Fruit fly (Drosophila melanogaster) whole organism, embryonic: ENCODE results near the gene Est-6.
A peak's percentile ranks its signal among the peaks of the same experiment; 100 is the strongest.

Experiments used
- ATbp ChIP-seq: fragments of 200-800 bp; sonication (Bioruptor generic); optimal IDR thresholded peaks from 2 replicates; lab custom pipeline; 2017; ENCODE audit warnings: missing biosample characterization, mild to moderate bottlenecking, missing genetic modification characterization, missing genetic modification reagents
- B-H1 ChIP-seq: fragments of 200-800 bp; sonication (Bioruptor generic); IDR thresholded peaks from 3 replicates; pipeline ENCODE4 v1.3.6; 2022; ENCODE audit warnings: missing biosample characterization, missing genetic modification characterization
- C15 ChIP-seq: fragments of 200-800 bp; sonication (Bioruptor generic); IDR thresholded peaks from 3 replicates; pipeline ENCODE4 v1.3.6; 2022; ENCODE audit warnings: missing biosample characterization, missing genetic modification characterization
- CG11504 ChIP-seq: fragments of 200-800 bp; sonication (Bioruptor generic); optimal IDR thresholded peaks from 3 replicates; lab custom pipeline; 2019; ENCODE audit warnings: missing biosample characterization, mild to moderate bottlenecking, missing genetic modification characterization, moderate library complexity
- CG11696 ChIP-seq: fragments of 200-800 bp; sonication (Bioruptor generic); IDR thresholded peaks from 2 replicates; pipeline ENCODE4 v1.3.6; 2022; ENCODE audit warnings: missing biosample characterization, missing genetic modification characterization
- CG13123 ChIP-seq: fragments of 200-800 bp; sonication (Bioruptor generic); optimal IDR thresholded peaks from 2 replicates; lab custom pipeline; 2016; ENCODE audit warnings: missing biosample characterization, missing genetic modification characterization
- CG14014 ChIP-seq: fragments of 200-800 bp; sonication (Bioruptor generic); IDR thresholded peaks from 2 replicates; pipeline ENCODE4 v1.3.6; 2022; ENCODE audit warnings: missing biosample characterization, missing genetic modification characterization
- CG1603 ChIP-seq: fragments of 200-800 bp; sonication (Bioruptor generic); optimal IDR thresholded peaks from 2 replicates; lab custom pipeline; 2019; ENCODE audit warnings: missing biosample characterization, mild to moderate bottlenecking, missing genetic modification characterization, moderate library complexity
- CG17186 ChIP-seq: fragments of 200-800 bp; sonication (Bioruptor generic); optimal IDR thresholded peaks from 3 replicates; lab custom pipeline; 2017; ENCODE audit warnings: missing biosample characterization, missing genetic modification reagents, missing genetic modification characterization
- CG17361 ChIP-seq: fragments of 200-800 bp; sonication (Bioruptor generic); IDR thresholded peaks from 3 replicates; pipeline ENCODE4 v1.3.6; 2022; ENCODE audit warnings: missing biosample characterization, missing genetic modification characterization
- CG2120 ChIP-seq: fragments of 200-800 bp; sonication (Bioruptor generic); optimal IDR thresholded peaks from 3 replicates; lab custom pipeline; 2016; ENCODE audit warnings: missing biosample characterization, missing genetic modification characterization
- CG3281 ChIP-seq: fragments of 200-800 bp; sonication (Bioruptor generic); optimal IDR thresholded peaks from 3 replicates; lab custom pipeline; 2017; ENCODE audit warnings: missing biosample characterization, mild to moderate bottlenecking, missing genetic modification characterization
- CG6175 ChIP-seq: fragments of 200-800 bp; sonication (Bioruptor generic); IDR thresholded peaks from 3 replicates; pipeline ENCODE4 v1.3.6; 2022; ENCODE audit warnings: missing biosample characterization, missing genetic modification characterization
- CG7786 ChIP-seq: fragments of 200-800 bp; sonication (Bioruptor generic); optimal IDR thresholded peaks from 2 replicates; lab custom pipeline; 2016; ENCODE audit warnings: missing biosample characterization, missing genetic modification characterization
- CG7839 ChIP-seq: fragments of 200-800 bp; sonication (Bioruptor generic); optimal IDR thresholded peaks from 3 replicates; lab custom pipeline; 2018; ENCODE audit warnings: missing biosample characterization, mild to moderate bottlenecking, missing genetic modification characterization, moderate library complexity
- CG9932 ChIP-seq: fragments of 200-800 bp; sonication (Bioruptor generic); IDR thresholded peaks from 2 replicates; pipeline ENCODE4 v1.3.6; 2022; ENCODE audit warnings: missing biosample characterization, missing genetic modification characterization
- D19B ChIP-seq: fragments of 200-800 bp; sonication (Bioruptor generic); optimal IDR thresholded peaks from 2 replicates; lab custom pipeline; 2017; ENCODE audit warnings: missing biosample characterization, mild to moderate bottlenecking, missing genetic modification characterization
- Dbx ChIP-seq: fragments of 200-800 bp; sonication (Bioruptor generic); IDR thresholded peaks from 3 replicates; pipeline ENCODE4 v1.3.6; 2022; ENCODE audit warnings: missing biosample characterization, missing genetic modification characterization
- Ets65A ChIP-seq: fragments of 200-800 bp; sonication (Bioruptor generic); peaks from one replicate; lab custom pipeline; 2016; ENCODE audit warnings: missing biosample characterization, missing genetic modification characterization
- Gug ChIP-seq: fragments of 200-800 bp; sonication (Bioruptor generic); IDR thresholded peaks from 4 replicates; pipeline ENCODE4 v1.3.6; 2022; ENCODE audit warnings: missing biosample characterization, missing genetic modification characterization
- H15 ChIP-seq: fragments of 200-800 bp; sonication (Bioruptor generic); IDR thresholded peaks from 3 replicates; pipeline ENCODE4 v1.3.6; 2022; ENCODE audit warnings: missing biosample characterization, missing genetic modification characterization
- Hr78 ChIP-seq, 2 experiments: fragments of 200-800 bp in 1 of 2; fragments of >200 bp in 1 of 2; sonication (Bioruptor generic) in 1 of 2; optimal IDR thresholded peaks; 2 replicates each; lab custom pipeline; 2017 to 2019; ENCODE audit warnings: missing biosample characterization in 2 of 2, missing genetic modification characterization in 2 of 2, mild to moderate bottlenecking in 1 of 2, moderate library complexity in 1 of 2
- Rfx ChIP-seq: fragments of 200-800 bp; sonication (Bioruptor generic); IDR thresholded peaks from 2 replicates; pipeline ENCODE4 v1.3.6; 2022; ENCODE audit warnings: missing biosample characterization, missing genetic modification characterization
- Spps ChIP-seq: fragments of 200-800 bp; sonication (Bioruptor generic); optimal IDR thresholded peaks from 2 replicates; lab custom pipeline; 2018; ENCODE audit warnings: missing biosample characterization, mild to moderate bottlenecking, missing genetic modification characterization
- al ChIP-seq: fragments of 200-800 bp; sonication (Bioruptor generic); IDR thresholded peaks from 2 replicates; pipeline ENCODE4 v1.3.6; 2022; ENCODE audit warnings: missing biosample characterization, missing genetic modification characterization
- bcd ChIP-seq: fragments of 200-800 bp; sonication (Bioruptor generic); optimal IDR thresholded peaks from 2 replicates; lab custom pipeline; 2017; ENCODE audit warnings: missing biosample characterization, mild to moderate bottlenecking, missing genetic modification characterization
- caup ChIP-seq: fragments of 200-800 bp; sonication (Bioruptor generic); optimal IDR thresholded peaks from 3 replicates; lab custom pipeline; 2017; ENCODE audit warnings: missing biosample characterization, mild to moderate bottlenecking, missing genetic modification characterization, moderate library complexity; ENCODE audit not compliant: severe bottlenecking
- dan ChIP-seq: fragments of 200-800 bp; sonication (Bioruptor generic); IDR thresholded peaks from 2 replicates; pipeline ENCODE4 v1.3.6; 2022; ENCODE audit warnings: missing biosample characterization, missing genetic modification characterization
- dysf ChIP-seq: fragments of 200-800 bp; sonication (Bioruptor generic); IDR thresholded peaks from 3 replicates; pipeline ENCODE4 v1.3.6; 2022; ENCODE audit warnings: missing biosample characterization, missing genetic modification characterization
- ems ChIP-seq: fragments of 200-800 bp; sonication (Bioruptor generic); optimal IDR thresholded peaks from 3 replicates; lab custom pipeline; 2016; ENCODE audit warnings: missing biosample characterization, missing genetic modification characterization
- gce ChIP-seq: fragments of 200-800 bp; sonication (Bioruptor generic); IDR thresholded peaks from 3 replicates; pipeline ENCODE4 v1.3.6; 2022; ENCODE audit warnings: missing biosample characterization, missing genetic modification characterization
- gem ChIP-seq: fragments of 200-800 bp; sonication (Bioruptor generic); optimal IDR thresholded peaks from 2 replicates; lab custom pipeline; 2019; ENCODE audit warnings: missing biosample characterization, mild to moderate bottlenecking, missing genetic modification characterization, moderate library complexity
- gfzf ChIP-seq: fragments of 200-800 bp; sonication (Bioruptor generic); optimal IDR thresholded peaks from 2 replicates; lab custom pipeline; 2016; ENCODE audit warnings: missing biosample characterization, mild to moderate bottlenecking, missing genetic modification characterization, moderate library complexity
- lmd ChIP-seq: fragments of 200-800 bp; sonication (Bioruptor generic); IDR thresholded peaks from 2 replicates; pipeline ENCODE4 v1.3.6; 2022; ENCODE audit warnings: missing biosample characterization, missing genetic modification characterization
- pan ChIP-seq, 4 experiments: fragments of >200 bp in 3 of 4; fragments of 200-800 bp in 1 of 4; sonication (Bioruptor generic) in 1 of 4; optimal IDR thresholded peaks in 3 of 4; IDR thresholded peaks in 1 of 4; 2 replicates each; pipeline versions ENCODE4 v1.3.6 to Lab custom; 2017 to 2022; ENCODE audit warnings: missing biosample characterization in 2 of 4, missing genetic modification characterization in 2 of 4, mixed read lengths in 1 of 4
- pb ChIP-seq: fragments of 200-800 bp; sonication (Bioruptor generic); optimal IDR thresholded peaks from 3 replicates; lab custom pipeline; 2016; ENCODE audit warnings: missing biosample characterization, missing genetic modification characterization
- pros ChIP-seq: fragments of 200-800 bp; sonication (Bioruptor generic); optimal IDR thresholded peaks from 3 replicates; lab custom pipeline; 2019; ENCODE audit warnings: missing biosample characterization, mild to moderate bottlenecking, missing genetic modification characterization, moderate library complexity
- row ChIP-seq: fragments of 200-800 bp; sonication (Bioruptor generic); IDR thresholded peaks from 3 replicates; pipeline ENCODE4 v1.3.6; 2022; ENCODE audit warnings: missing biosample characterization, missing genetic modification characterization
- sd ChIP-seq: fragments of 200-800 bp; sonication (Bioruptor generic); optimal IDR thresholded peaks from 3 replicates; lab custom pipeline; 2018; ENCODE audit warnings: missing biosample characterization, mild to moderate bottlenecking, missing genetic modification characterization, moderate library complexity
- sens ChIP-seq: fragments of 200-800 bp; sonication (Bioruptor generic); peaks from one replicate; lab custom pipeline; 2016; ENCODE audit warnings: missing biosample characterization, missing genetic modification characterization
- sens-2 ChIP-seq: fragments of 200-800 bp; sonication (Bioruptor generic); IDR thresholded peaks from 2 replicates; pipeline ENCODE4 v1.3.6; 2022; ENCODE audit warnings: missing biosample characterization, missing genetic modification characterization
- slbo ChIP-seq: fragments of 200-800 bp; sonication (Bioruptor generic); IDR thresholded peaks from 2 replicates; pipeline ENCODE4 v1.3.6; 2022; ENCODE audit warnings: missing biosample characterization, missing genetic modification characterization
- sug ChIP-seq: fragments of 200-800 bp; optimal IDR thresholded peaks from 2 replicates; lab custom pipeline; 2019; ENCODE audit warnings: missing biosample characterization, mild to moderate bottlenecking, missing genetic modification characterization, moderate library complexity
- toy ChIP-seq: fragments of 200-800 bp; sonication (Bioruptor generic); IDR thresholded peaks from 2 replicates; pipeline ENCODE4 v1.3.6; 2022; ENCODE audit warnings: missing biosample characterization, missing genetic modification characterization
- zfh1 ChIP-seq: fragments of 200-800 bp; sonication (Bioruptor generic); IDR thresholded peaks from 3 replicates; pipeline ENCODE4 v1.3.6; 2022; ENCODE audit warnings: missing biosample characterization, missing genetic modification characterization

Gene Est-6

dm6 chr3L:12178847-12179437 is 9.7 kb upstream of the Est-6 start (continued):
- TF ChIP-seq Hr78 (GFP tag; optimal IDR thresholded peaks at IDR 0.05; lab: Kevin White, UChicago) (peak in 1 of 2 experiments; percentile 22), bcd (GFP tag; lab: Kevin White, UChicago) (peak; percentile 13), Spps (no peak), CG9932 (GFP tag; lab: Robert Waterston, UW) (peak; percentile 7; the same call in 1 of the 2 replicates), CG17361 (GFP tag; lab: Robert Waterston, UW) (peak; percentile 36; the same call in 2 of the 3 replicates), toy (GFP tag; lab: Robert Waterston, UW) (no peak), ATbp (GFP tag; lab: Kevin White, UChicago) (no peak), gce (GFP tag; lab: Robert Waterston, UW) (0 out of 3 replicates have a peak, but pooled peaks have one; percentile 21), slbo (GFP tag; lab: Robert Waterston, UW) (peak; percentile 50), CG11696 (GFP tag; lab: Robert Waterston, UW) (peak; percentile 80), CG13123 (GFP tag; lab: Kevin White, UChicago) (no peak), CG7839 (peak; percentile 3), CG17186 (GFP tag; lab: Kevin White, UChicago) (no peak), gfzf (GFP tag; lab: Kevin White, UChicago) (no peak), pb (GFP tag; lab: Kevin White, UChicago) (peak; percentile 6), CG7786 (GFP tag; lab: Kevin White, UChicago) (peak; percentile 22), zfh1 (GFP tag; lab: Robert Waterston, UW) (peak; percentile 24; the same call in 1 of the 3 replicates), CG2120 (GFP tag; lab: Kevin White, UChicago) (peak; percentile 44), gem (tag; lab: Kevin White, UChicago) (peak; percentile 2), Gug (GFP tag; lab: Robert Waterston, UW) (peak; percentile 31; the same call in 1 of the 4 replicates), CG14014 (peak; percentile 25; the same call in 1 of the 2 replicates), sens (GFP tag; lab: Kevin White, UChicago) (peak; percentile 60), CG1603 (tag; lab: Kevin White, UChicago) (peak; percentile 10), B-H1 (GFP tag; lab: Robert Waterston, UW) (no peak), CG11504 (tag; lab: Kevin White, UChicago) (peak; percentile 38), sd (peak; percentile 33), Dbx (peak; percentile 29; the same call in 1 of the 3 replicates), al (0 out of 2 replicates have a peak, but pooled peaks have one; percentile 29), dysf (GFP tag; lab: Robert Waterston, UW) (0 out of 3 replicates have a peak, but pooled peaks have one; percentile 4), ems (GFP tag; lab: Kevin White, UChicago) (no peak), lmd (GFP tag; lab: Robert Waterston, UW) (peak; percentile 25; the same call in 1 of the 2 replicates), pros (no peak), dan (GFP tag; lab: Robert Waterston, UW) (no peak), H15 (GFP tag; lab: Robert Waterston, UW) (0 out of 3 replicates have a peak, but pooled peaks have one; percentile 37), caup (GFP tag; lab: Kevin White, UChicago) (peak; percentile 9), CG3281 (GFP tag; lab: Kevin White, UChicago) (peak; percentile 46), C15 (GFP tag; lab: Robert Waterston, UW) (no peak), Rfx (GFP tag; lab: Robert Waterston, UW) (peak; percentile 67), CG6175 (0 out of 3 replicates have a peak, but pooled peaks have one; percentile 25)

dm6 chr3L:12183967-12184366 is 4.7 kb upstream of the Est-6 start:
- TF ChIP-seq pan (optimal IDR thresholded peaks at IDR 0.05; lab: Kevin White, UChicago) (no peak), pan (GFP tag; optimal IDR thresholded peaks at IDR 0.05 in 1 of 2, IDR thresholded peaks at IDR 0.05 in 1 of 2) (peak in 1 of 2 experiments; percentile 30), sens (GFP tag; lab: Kevin White, UChicago) (peak; percentile 32), row (GFP tag; lab: Robert Waterston, UW) (0 out of 3 replicates have a peak, but pooled peaks have one; percentile 19), Ets65A (peak; percentile 84), sens-2 (GFP tag; lab: Robert Waterston, UW) (no peak), CG1603 (tag; lab: Kevin White, UChicago) (no peak), D19B (peak; percentile 61), sug (tag; lab: Kevin White, UChicago) (no peak)
